Worm (Caenorhabditis elegans): ENCODE measurements around the gene unc-17.

ce11 chrIV:3654823-3655222 is 30.3 kb upstream of the unc-17 start:
- no peak for TF ChIP-seq cog-1 (tag; optimal IDR thresholded peaks at IDR 0.05)
- TF ChIP-seq med-1 (GFP tag; optimal IDR thresholded peaks at IDR 0.05; ENCODE audit: insufficient read depth): no peak
- TF ChIP-seq flt-1 (GFP tag; IDR thresholded peaks at IDR 0.05): no peak
